Worm (Caenorhabditis elegans): Measurements from ENCODE around the gene ZC84.1.

Gene ZC84.1

DNA sequence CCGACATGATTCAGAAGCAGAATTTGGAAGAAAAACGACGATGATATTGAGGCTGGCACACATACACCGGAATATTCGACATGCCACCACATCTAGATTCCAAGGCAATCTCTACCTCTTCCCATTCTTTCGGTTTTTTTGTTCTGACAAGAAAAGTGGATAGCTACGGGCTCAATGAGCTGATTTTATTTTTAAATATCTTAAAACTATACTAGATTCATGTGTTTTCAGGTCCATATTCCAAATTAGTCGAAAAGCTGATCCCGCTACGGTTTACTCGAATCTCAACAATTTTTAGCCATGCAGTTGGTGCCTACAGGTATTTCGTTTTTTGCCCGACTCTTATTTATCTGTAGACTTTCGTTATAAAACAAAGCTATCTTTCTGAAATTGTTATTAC, 36.6 kb upstream of the ZC84.1 start, which contains the start of gene dat-1:
TSS of gene dat-1 (plus strand) at position 301 of the 400 bp plus-strand sequence.
- TF ChIP-seq zip-4 (GFP tag; optimal IDR thresholded peaks at IDR 0.05) (no peak), aly-2 (tag; optimal IDR thresholded peaks at IDR 0.05) (no peak), C34B4.2 (tag; optimal IDR thresholded peaks at IDR 0.05) (no peak), ztf-4 (tag; optimal IDR thresholded peaks at IDR 0.05) (no peak), skn-1 (tag; optimal IDR thresholded peaks at IDR 0.05) (no peak), ets-5 (GFP tag; IDR thresholded peaks at IDR 0.05) (no peak), dsc-1 (tag; optimal IDR thresholded peaks at IDR 0.05) (no peak), fkh-8 (tag; optimal IDR thresholded peaks at IDR 0.05) (no peak), hlh-17 (GFP tag; optimal IDR thresholded peaks at IDR 0.05; ENCODE audit: borderline replicate concordance) (no peak), nhr-20 (tag; optimal IDR thresholded peaks at IDR 0.05) (no peak), fkh-4 (tag; optimal IDR thresholded peaks at IDR 0.05; ENCODE audit: borderline replicate concordance) (no peak), grh-1 (GFP tag; IDR thresholded peaks at IDR 0.05) (no peak), C04F5.9 (tag; optimal IDR thresholded peaks at IDR 0.05) (no peak), ceh-82 (tag; optimal IDR thresholded peaks at IDR 0.05) (no peak), lin-35 (GFP tag; optimal IDR thresholded peaks at IDR 0.05) (no peak), nhr-85 (tag) (no peak), ces-1 (GFP tag; optimal IDR thresholded peaks at IDR 0.05) (no peak), vab-15 (tag; optimal IDR thresholded peaks at IDR 0.05) (no peak), pqm-1 (tag; optimal IDR thresholded peaks at IDR 0.05) (no peak), sox-4 (tag; optimal IDR thresholded peaks at IDR 0.05) (no peak)

- TF ChIP-seq sptf-1 (tag; optimal IDR thresholded peaks at IDR 0.05) (no peak), rnt-1 (tag; optimal IDR thresholded peaks at IDR 0.05) (peak; percentile 12), isw-1 (GFP tag; IDR thresholded peaks at IDR 0.05) (no peak), Y116A8C.19 (tag; optimal IDR thresholded peaks at IDR 0.05; ENCODE audit: borderline replicate concordance) (no peak), C16A3.4 (tag; optimal IDR thresholded peaks at IDR 0.05) (peak; percentile 31), lin-39 (tag; optimal IDR thresholded peaks at IDR 0.05) (no peak), ceh-90 (tag; optimal IDR thresholded peaks at IDR 0.05) (no peak), fkh-8 (tag; optimal IDR thresholded peaks at IDR 0.05) (peak; percentile 35), ceh-82 (tag; optimal IDR thresholded peaks at IDR 0.05) (peak in 1 of 3 experiments; percentile 27), mdl-1 (tag; optimal IDR thresholded peaks at IDR 0.05) (peak in 1 of 2 experiments; percentile 27), ztf-4 (tag; optimal IDR thresholded peaks at IDR 0.05) (no peak), dsc-1 (tag; optimal IDR thresholded peaks at IDR 0.05) (no peak), unc-62 (GFP tag; optimal IDR thresholded peaks at IDR 0.05) (no peak), fkh-10 (GFP tag; optimal IDR thresholded peaks at IDR 0.05) (no peak), hlh-17 (GFP tag; optimal IDR thresholded peaks at IDR 0.05; ENCODE audit: borderline replicate concordance) (no peak), unc-30 (tag; optimal IDR thresholded peaks at IDR 0.05) (no peak), fos-1 (tag; optimal IDR thresholded peaks at IDR 0.05) (no peak), egl-13 (tag; optimal IDR thresholded peaks at IDR 0.05) (no peak), efl-3 (GFP tag; optimal IDR thresholded peaks at IDR 0.05) (no peak), ceh-88 (GFP tag; IDR thresholded peaks at IDR 0.05) (no peak), lin-35 (GFP tag; optimal IDR thresholded peaks at IDR 0.05) (peak; percentile 44 to 57), fkh-4 (tag; optimal IDR thresholded peaks at IDR 0.05; ENCODE audit: borderline replicate concordance) (no peak), tlp-1 (tag; optimal IDR thresholded peaks at IDR 0.05) (no peak), ets-5 (GFP tag; IDR thresholded peaks at IDR 0.05) (no peak), ces-1 (GFP tag; optimal IDR thresholded peaks at IDR 0.05) (no peak), nhr-237 (tag; optimal IDR thresholded peaks at IDR 0.05) (no peak), C34B4.2 (tag; optimal IDR thresholded peaks at IDR 0.05) (no peak), nhr-90 (tag; optimal IDR thresholded peaks at IDR 0.05; ENCODE audit: poor library complexity) (no peak), grh-1 (GFP tag; IDR thresholded peaks at IDR 0.05) (no peak), skn-1 (tag; optimal IDR thresholded peaks at IDR 0.05) (peak; percentile 5), sup-37 (GFP tag; optimal IDR thresholded peaks at IDR 0.05) (no peak), mab-9 (GFP tag; IDR thresholded peaks at IDR 0.05) (no peak), nhr-11 (tag; optimal IDR thresholded peaks at IDR 0.05) (no peak), efl-1 (optimal IDR thresholded peaks at IDR 0.05) (peak; percentile 40 to 54), efl-1 (GFP tag; optimal IDR thresholded peaks at IDR 0.05 in 1 of 2) (peak in 1 of 2 experiments; percentile 20), vab-15 (tag; optimal IDR thresholded peaks at IDR 0.05) (no peak), mef-2 (tag; optimal IDR thresholded peaks at IDR 0.05) (no peak), nhr-12 (tag; optimal IDR thresholded peaks at IDR 0.05) (no peak), nhr-76 (tag; optimal IDR thresholded peaks at IDR 0.05) (no peak), jun-1 (tag; optimal IDR thresholded peaks at IDR 0.05) (peak; percentile 18), nhr-28 (tag; optimal IDR thresholded peaks at IDR 0.05) (no peak), ama-1 (optimal IDR thresholded peaks at IDR 0.05) (no peak), lin-15B (tag; optimal IDR thresholded peaks at IDR 0.05) (peak; percentile 9), mep-1 (tag; optimal IDR thresholded peaks at IDR 0.05) (no peak)
Observed at ce11 chrIII:9239983-9240382, 33.9 kb upstream of the ZC84.1 start, which contains the start of gene saeg-2. TSS of gene saeg-2 (plus strand) at chrIII:9240363.

Data from whole organism, L1 larva.